Fruit fly (Drosophila melanogaster): Measurements from ENCODE around the gene CG13599.

CG13599 gene

DNA sequence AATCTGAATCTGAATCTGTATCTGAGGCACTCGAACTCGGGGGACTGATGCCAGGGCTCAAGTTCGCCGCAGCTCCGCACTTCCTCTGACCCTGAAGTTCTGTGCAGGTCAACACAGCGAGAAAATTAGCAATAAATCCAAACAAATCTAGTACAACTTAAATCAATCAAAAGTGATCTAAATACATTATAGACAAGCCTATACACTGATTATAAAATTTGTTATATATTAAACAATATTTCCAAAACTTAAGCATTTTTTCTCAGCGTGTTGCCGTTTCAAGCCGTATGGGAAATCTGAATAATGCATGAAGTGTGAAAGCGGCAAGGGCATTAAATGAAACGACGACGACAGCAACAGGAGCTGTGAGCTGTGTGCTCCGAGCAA, 16.4 kb upstream of the CG13599 start (continued):
- TF ChIP-seq ind (GFP tag; optimal IDR thresholded peaks at IDR 0.05) (peak; percentile 54), dmrt11E (tag; optimal IDR thresholded peaks at IDR 0.05) (no peak), Ravus (GFP tag; IDR thresholded peaks at IDR 0.05) (peak; percentile 19; the same call in 1 of the 2 replicates), fd3F (GFP tag; optimal IDR thresholded peaks at IDR 0.05) (no peak), CG10366 (GFP tag; IDR thresholded peaks at IDR 0.05) (0 out of 2 replicates have a peak, but pooled peaks have one; percentile 36), CG6254 (GFP tag; optimal IDR thresholded peaks at IDR 0.05) (peak; percentile 2), HLHmδ (GFP tag; optimal IDR thresholded peaks at IDR 0.05) (no peak), YL-1 (GFP tag; optimal IDR thresholded peaks at IDR 0.05) (no peak), ara (GFP tag; IDR thresholded peaks at IDR 0.05) (no peak; the same call in 1 of the 2 replicates), CG6765 (GFP tag; optimal IDR thresholded peaks at IDR 0.05) (no peak), Adf1 (GFP tag; IDR thresholded peaks at IDR 0.05) (no peak), dpn (GFP tag; optimal IDR thresholded peaks at IDR 0.05) (peak in 1 of 2 experiments; percentile 34), CG15269 (tag; optimal IDR thresholded peaks at IDR 0.05) (peak; percentile 11), psq (GFP tag; optimal IDR thresholded peaks at IDR 0.05) (no peak), sisA (GFP tag; IDR thresholded peaks at IDR 0.05) (peak; percentile 19; the same call in 1 of the 2 replicates), esg (GFP tag; conservative IDR thresholded peaks at IDR 0.05) (peak; percentile 39; the same call in 1 of the 2 replicates), B-H2 (GFP tag; optimal IDR thresholded peaks at IDR 0.05) (no peak), CG16779 (GFP tag; IDR thresholded peaks at IDR 0.05) (no peak), bsh (GFP tag; optimal IDR thresholded peaks at IDR 0.05) (peak; percentile 38 to 66), Gug (GFP tag; IDR thresholded peaks at IDR 0.05) (no peak), CG15601 (tag; optimal IDR thresholded peaks at IDR 0.05) (no peak), Meics (GFP tag; optimal IDR thresholded peaks at IDR 0.05) (peak; percentile 43), Mad (GFP tag; optimal IDR thresholded peaks at IDR 0.05) (no peak), grau (tag; optimal IDR thresholded peaks at IDR 0.05) (peak; percentile 25), Ada2b (GFP tag; IDR thresholded peaks at IDR 0.05) (peak; percentile 42; the same call in 1 of the 2 replicates), CG12391 (tag; optimal IDR thresholded peaks at IDR 0.05) (peak; percentile 31), Sin3A (optimal IDR thresholded peaks at IDR 0.05) (no peak)

DNA sequence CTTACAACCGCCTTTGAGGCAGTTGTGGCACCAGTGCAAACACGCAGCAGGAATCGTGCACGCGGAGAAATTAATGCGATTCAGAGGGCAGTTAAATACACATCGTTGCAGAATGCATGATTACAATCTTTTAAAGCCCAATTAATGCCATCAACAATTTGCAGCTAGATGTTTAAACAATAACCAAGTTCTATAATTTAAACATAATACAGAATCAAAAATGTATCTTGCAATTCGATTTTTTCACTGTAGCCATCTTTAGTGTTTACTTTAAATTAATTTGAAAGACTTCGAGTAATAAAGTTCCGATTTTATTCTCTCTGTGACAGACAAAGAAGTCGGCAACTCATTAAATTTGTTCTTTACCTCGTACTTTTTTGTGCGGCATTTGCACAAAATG, 15.5 kb upstream of the CG13599 start:
- TF ChIP-seq sens (GFP tag) (peak; percentile 54), CG10979 (tag; optimal IDR thresholded peaks at IDR 0.05) (peak; percentile 21), cato (GFP tag; optimal IDR thresholded peaks at IDR 0.05; ENCODE audit: borderline replicate concordance) (no peak), prd (optimal IDR thresholded peaks at IDR 0.05) (no peak), prd (GFP tag; IDR thresholded peaks at IDR 0.05) (0 out of 3 replicates have a peak, but pooled peaks have one; percentile 37), gem (tag; optimal IDR thresholded peaks at IDR 0.05) (peak; percentile 25), CG6254 (GFP tag; optimal IDR thresholded peaks at IDR 0.05) (peak; percentile 2), Ptx1 (GFP tag; IDR thresholded peaks at IDR 0.05) (0 out of 2 replicates have a peak, but pooled peaks have one; percentile 24), nmo (GFP tag; optimal IDR thresholded peaks at IDR 0.05) (peak; percentile 3), lbe (GFP tag; optimal IDR thresholded peaks at IDR 0.05) (peak; percentile 33), CG30403 (GFP tag; optimal IDR thresholded peaks at IDR 0.05) (peak; percentile 7), CG2678 (tag; optimal IDR thresholded peaks at IDR 0.05) (peak; percentile 5), CG4730 (GFP tag; IDR thresholded peaks at IDR 0.05) (no peak), ind (GFP tag; optimal IDR thresholded peaks at IDR 0.05) (peak; percentile 1), Hr51 (GFP tag; optimal IDR thresholded peaks at IDR 0.05) (peak in 1 of 2 experiments; percentile 3), CG7839 (tag; optimal IDR thresholded peaks at IDR 0.05) (peak; percentile 0), CG1647 (GFP tag; optimal IDR thresholded peaks at IDR 0.05) (no peak), Med (GFP tag) (peak; percentile 78), sna (GFP tag; IDR thresholded peaks at IDR 0.05; ENCODE audit: partially characterized antibody) (no peak), CG11504 (tag; optimal IDR thresholded peaks at IDR 0.05) (peak; percentile 23), CG18262 (tag; optimal IDR thresholded peaks at IDR 0.05) (peak; percentile 5), Ets65A (GFP tag) (peak; percentile 53), az2 (GFP tag; optimal IDR thresholded peaks at IDR 0.05) (peak; percentile 1), Drgx (GFP tag; IDR thresholded peaks at IDR 0.05) (peak; percentile 57), sisA (GFP tag; IDR thresholded peaks at IDR 0.05) (0 out of 2 replicates have a peak, but pooled peaks have one; percentile 23), CG10321 (GFP tag; IDR thresholded peaks at IDR 0.05) (no peak), CG8478 (optimal IDR thresholded peaks at IDR 0.05) (no peak)
